Worm (Caenorhabditis elegans): ENCODE data around the gene C39B10.5.

ce11 chrX:10412425-10412824 is 34.7 kb upstream of the C39B10.5 start, which contains the start of gene acr-8:
- TF ChIP-seq hlh-26 (GFP tag; conservative IDR thresholded peaks at IDR 0.05) (no peak), let-526 (GFP tag; IDR thresholded peaks at IDR 0.05) (no peak), pha-4 (tag; optimal IDR thresholded peaks at IDR 0.05) (no peak), atf-7 (tag; optimal IDR thresholded peaks at IDR 0.05) (no peak), snpc-1.3 (tag; optimal IDR thresholded peaks at IDR 0.05; ENCODE audit: insufficient read depth) (no peak)

Measured in whole organism, young adult.